Fruit fly (Drosophila melanogaster): ENCODE results near the gene CG33939.

CG33939 gene

DNA sequence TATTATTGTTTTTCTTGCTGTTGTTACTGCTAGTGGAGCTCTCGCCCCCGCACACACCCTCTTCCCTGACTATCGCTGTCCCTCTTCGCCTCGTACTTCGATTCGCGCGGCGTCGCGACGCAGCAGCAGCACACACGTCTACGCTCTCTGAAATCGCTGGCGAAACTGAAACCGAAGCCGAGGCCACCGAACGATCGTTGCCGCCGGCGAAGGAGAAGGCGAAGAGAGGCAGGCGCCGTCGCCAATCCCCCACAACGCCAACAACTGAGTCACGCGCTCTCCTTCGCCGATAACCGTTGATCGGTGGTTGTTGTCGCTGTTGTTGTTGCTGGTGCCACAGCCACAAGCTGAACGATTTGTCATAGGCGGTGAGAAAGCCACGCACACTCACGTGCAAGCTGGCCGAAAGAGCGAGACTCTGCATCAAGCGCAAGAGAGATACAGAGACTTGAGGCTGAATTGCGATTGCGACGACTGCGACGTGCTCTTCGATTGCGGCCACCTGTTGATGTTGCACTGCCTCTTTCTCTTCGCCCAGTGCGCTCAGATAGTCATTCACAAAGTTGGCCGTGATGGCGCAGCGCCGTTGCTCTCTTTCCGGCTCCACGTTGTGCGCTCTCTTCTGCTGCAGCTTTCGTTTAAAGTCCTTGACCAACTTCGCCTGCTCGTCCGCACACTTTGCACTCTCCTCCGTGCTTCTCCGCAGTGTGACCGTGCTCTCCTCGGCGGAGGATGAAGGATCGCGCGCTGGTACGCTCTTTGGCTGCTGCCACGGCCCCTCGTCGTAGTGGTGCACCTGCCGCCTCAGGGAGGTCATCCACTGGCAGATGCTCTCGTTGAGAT, 21.2 kb downstream of the CG33939 start:
- TF ChIP-seq Dll (optimal IDR thresholded peaks at IDR 0.05) = peak; percentile 77
- TF ChIP-seq usp (GFP tag; optimal IDR thresholded peaks at IDR 0.05) = no peak

DNA sequence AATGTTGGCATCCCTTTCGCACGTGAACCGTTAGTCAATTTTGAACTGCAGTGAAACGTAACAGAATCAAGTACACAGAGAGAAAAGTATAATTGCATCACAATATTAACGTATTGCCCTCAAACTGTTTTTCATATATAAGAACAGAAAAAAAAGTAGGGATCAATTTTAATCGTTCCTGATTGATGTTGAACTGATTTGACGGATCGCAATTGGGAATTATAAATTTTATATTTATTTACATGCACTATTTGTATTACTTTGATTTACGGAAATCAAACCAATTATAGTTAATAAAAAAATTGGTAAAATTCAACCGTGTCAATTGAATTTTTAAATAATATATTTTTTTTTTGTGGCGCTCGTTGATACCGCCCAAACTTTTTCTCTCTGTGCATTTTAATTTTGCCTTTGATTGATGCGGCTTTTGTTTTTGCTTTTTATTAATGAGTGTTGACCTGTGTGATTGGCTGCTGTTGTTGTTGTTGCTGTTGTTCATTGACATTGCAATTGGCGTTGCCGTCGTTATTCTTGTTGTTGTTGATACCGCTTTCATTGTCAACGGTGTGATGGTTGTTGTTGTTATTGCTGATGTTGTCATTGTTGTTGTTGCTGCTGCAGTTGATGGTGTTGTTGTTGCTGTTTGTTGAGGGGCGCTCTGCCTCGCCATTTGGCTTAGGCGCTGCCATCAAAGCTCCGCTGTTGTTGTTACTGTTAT, 22.0 kb downstream of the CG33939 start:
- TF ChIP-seq psq (optimal IDR thresholded peaks at IDR 0.05) (no peak), pan (optimal IDR thresholded peaks at IDR 0.05) (no peak), CG8478 (optimal IDR thresholded peaks at IDR 0.05) (no peak), usp (GFP tag; optimal IDR thresholded peaks at IDR 0.05) (no peak), Dll (optimal IDR thresholded peaks at IDR 0.05) (no peak)

DNA sequence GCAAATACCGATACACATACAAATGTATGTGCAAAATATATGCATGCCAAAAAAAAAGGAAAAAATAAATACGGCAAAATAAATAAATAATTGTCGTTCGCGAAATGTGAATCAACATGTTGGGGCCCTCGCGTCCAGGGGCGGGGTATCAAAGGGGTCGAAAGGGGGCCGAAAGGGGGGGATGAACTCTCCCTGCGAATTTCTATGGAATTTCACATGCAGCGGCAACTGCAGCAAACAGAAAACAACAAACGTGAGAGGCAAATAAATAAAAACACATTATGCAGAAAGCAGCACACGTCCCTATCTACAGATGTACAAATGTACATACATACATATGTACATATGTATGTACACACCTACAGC, 25.2 kb downstream of the CG33939 start:
- no peak for TF ChIP-seq Dll (optimal IDR thresholded peaks at IDR 0.05)
- TF ChIP-seq EcR (GFP tag; optimal IDR thresholded peaks at IDR 0.05) = no peak
- TF ChIP-seq pan (optimal IDR thresholded peaks at IDR 0.05) = no peak
- TF ChIP-seq psq (optimal IDR thresholded peaks at IDR 0.05) = no peak
- TF ChIP-seq usp (GFP tag; optimal IDR thresholded peaks at IDR 0.05) = no peak
- no peak for TF ChIP-seq CG8478 (optimal IDR thresholded peaks at IDR 0.05)

DNA sequence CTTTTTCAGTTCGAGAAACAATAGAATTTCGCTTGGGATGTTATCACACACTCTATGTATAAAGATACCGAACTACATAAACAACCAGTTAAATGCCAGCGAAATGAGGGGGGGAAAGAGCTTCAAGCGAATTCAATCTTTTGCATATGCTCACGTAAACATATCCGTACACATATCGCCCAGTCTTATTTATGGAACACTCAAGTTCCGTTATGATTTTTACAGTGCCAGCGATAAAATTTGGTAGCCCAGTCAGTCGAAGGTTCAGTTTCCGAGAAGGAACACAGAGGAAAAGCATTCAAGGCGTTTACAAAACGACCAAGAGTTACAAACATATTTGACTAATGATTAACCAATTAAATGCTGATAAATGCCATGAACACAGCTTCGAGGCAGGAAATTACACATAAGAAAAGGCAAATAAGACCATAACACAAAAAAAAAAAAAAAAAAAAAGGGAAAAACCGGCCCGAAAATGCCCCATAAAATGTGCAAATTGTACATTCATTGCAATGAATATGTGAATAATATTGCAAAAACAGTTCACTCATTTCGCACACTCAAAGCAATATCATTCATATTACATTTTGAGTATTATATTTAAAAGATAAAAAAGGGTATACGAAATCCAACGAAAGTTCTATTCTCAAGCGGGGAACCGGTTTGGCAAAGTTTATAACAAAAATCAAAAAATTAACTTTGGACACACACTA, 25.7 kb downstream of the CG33939 start:
- TF ChIP-seq EcR (GFP tag; optimal IDR thresholded peaks at IDR 0.05) (no peak), Dll (optimal IDR thresholded peaks at IDR 0.05) (no peak), usp (GFP tag; optimal IDR thresholded peaks at IDR 0.05) (no peak), pan (optimal IDR thresholded peaks at IDR 0.05) (no peak), psq (optimal IDR thresholded peaks at IDR 0.05) (no peak), CG8478 (optimal IDR thresholded peaks at IDR 0.05) (no peak)

DNA sequence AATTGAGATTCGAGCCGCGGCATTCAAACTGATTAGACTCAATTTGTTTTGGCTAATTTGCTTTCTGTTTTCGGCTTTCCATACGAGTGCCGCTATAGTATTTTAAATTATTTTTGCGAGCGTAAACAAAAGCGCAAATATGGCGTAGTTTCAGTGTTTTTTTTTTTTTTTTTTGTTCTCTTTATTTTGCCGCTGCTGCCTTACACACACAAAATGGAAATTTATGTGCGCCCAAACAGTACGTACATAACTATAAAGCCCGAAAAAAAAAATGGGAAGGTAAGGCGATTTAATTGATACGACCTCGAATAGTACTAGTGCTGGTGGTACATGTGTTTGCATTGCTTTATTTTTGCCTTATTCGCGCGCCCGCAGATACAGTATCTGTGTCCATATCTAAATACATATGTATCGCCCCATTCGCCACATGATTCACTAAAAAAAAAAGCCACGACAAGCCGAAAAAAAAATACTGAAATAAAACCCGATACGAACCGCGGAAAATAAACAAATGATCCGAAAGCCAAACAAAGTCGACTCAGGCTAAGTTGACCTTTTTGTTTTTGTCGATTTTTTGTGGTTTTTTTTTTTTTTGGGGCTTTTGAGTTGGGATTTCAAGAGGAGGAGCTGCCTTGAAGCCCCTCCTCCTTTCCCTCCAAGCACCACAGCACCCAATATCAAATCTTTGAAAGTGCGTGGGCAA, 26.6 kb downstream of the CG33939 start:
- no peak for TF ChIP-seq Dll (optimal IDR thresholded peaks at IDR 0.05)
- no peak for TF ChIP-seq usp (GFP tag; optimal IDR thresholded peaks at IDR 0.05)
- TF ChIP-seq EcR (GFP tag; optimal IDR thresholded peaks at IDR 0.05) = no peak
- TF ChIP-seq CG8478 (optimal IDR thresholded peaks at IDR 0.05) = no peak
- TF ChIP-seq pan (optimal IDR thresholded peaks at IDR 0.05) = no peak
- TF ChIP-seq psq (optimal IDR thresholded peaks at IDR 0.05) = no peak

DNA sequence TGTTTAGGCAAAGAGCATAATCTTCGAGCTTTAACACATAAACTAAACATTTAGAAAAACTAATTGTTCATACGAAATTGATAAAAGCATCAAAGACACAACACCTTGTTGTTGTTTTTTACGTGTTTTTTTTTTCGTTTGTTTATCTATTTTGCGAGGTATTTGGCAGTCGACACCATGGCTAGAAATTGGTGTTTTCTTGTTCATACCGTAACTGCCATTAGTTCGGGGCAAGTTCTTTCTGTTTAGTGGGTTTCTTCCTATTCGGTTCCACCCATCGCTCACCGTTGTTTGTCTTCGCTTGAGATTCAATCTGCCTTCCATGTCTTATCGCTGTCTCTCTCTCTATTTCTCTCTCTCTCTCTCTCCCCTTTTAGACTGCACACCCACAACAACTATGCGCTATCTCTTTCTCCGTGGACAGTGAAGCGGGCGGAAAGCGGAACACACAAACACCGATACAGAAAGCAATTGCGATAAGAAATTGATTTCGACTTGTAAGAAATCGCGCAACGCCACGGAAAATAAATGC, 28.2 kb downstream of the CG33939 start:
- TF ChIP-seq usp (GFP tag; optimal IDR thresholded peaks at IDR 0.05) (no peak), pan (optimal IDR thresholded peaks at IDR 0.05) (peak; percentile 50)

DNA sequence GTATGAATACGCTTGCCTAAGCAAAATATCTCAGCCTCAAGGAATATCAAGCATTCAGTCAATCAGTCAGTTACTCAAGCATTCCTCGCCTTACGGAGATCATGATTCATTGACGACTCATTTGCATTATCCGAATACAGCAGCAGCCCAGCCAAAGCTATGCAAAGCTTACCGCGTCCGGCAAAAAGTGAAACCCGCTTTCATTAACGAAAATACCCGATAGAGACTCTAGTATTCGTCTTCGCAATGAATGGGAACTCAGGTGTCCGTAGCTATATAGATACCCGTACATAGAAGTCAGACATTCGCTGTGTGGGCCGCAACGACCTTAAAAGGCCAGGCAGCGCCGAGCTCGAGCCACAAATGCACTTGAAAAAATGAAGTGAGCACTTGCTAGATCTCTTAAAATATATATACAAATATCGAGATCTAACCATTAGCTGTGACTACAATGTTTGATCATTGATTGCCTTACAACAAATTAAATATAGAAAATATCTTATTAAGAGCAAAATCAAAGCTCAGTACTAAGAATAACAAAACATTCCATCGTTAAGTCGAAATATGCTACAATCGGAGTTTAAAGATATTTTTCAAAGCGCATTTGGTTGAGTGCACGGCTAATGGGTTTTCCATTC, 29.8 kb downstream of the CG33939 start:
- TF ChIP-seq CG8478 (optimal IDR thresholded peaks at IDR 0.05) (no peak), usp (GFP tag; optimal IDR thresholded peaks at IDR 0.05) (no peak), pan (optimal IDR thresholded peaks at IDR 0.05) (no peak), EcR (GFP tag; optimal IDR thresholded peaks at IDR 0.05) (no peak), psq (optimal IDR thresholded peaks at IDR 0.05) (no peak), Dll (optimal IDR thresholded peaks at IDR 0.05) (no peak)

DNA sequence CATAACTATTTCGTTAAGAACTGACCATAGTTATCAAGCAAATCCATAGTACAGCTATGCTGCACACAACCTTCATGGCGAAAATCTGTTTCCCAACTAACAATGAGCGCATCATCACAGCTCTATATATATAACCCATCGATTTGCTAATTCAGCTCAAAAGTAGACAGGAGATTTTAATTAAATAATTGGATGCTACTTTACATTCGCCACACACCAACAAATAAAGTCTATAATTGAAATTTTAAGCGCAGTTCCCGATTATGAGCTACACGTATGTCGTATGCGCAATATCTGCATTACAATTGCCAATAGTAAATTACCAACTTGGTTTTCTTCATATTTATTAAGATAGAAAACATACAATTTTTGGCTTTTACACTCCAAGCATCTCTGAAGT, 38.9 kb downstream of the CG33939 start, which contains the start of gene Obp18a:
Gene Obp18a, minus strand, starts transcription at position 101 of the 400 bp plus-strand sequence.
- TF ChIP-seq EcR (GFP tag; optimal IDR thresholded peaks at IDR 0.05) (no peak), psq (optimal IDR thresholded peaks at IDR 0.05) (no peak), usp (GFP tag; optimal IDR thresholded peaks at IDR 0.05) (no peak), Dll (optimal IDR thresholded peaks at IDR 0.05) (no peak), CG8478 (optimal IDR thresholded peaks at IDR 0.05) (no peak), pan (optimal IDR thresholded peaks at IDR 0.05) (no peak)

DNA sequence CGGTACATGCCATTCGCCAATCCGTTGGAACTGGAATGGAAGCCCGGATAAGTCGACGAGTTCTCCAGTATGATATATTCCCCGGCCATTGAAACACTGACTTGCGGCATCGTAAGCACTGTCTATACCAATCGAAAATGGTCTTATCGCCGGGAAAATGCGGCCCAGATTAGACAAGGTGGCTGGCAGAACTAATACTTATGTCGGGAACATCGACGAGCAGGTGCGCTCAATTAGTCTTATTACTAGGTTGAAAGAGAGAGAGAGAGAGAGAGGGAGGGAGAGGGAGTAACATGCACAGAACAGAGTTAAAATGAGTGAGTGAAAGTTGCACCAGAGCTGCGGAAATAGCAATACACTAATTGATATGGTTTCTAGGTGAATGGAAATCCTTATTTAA, 47.5 kb downstream of the CG33939 start, which contains the start of gene tgy:
Gene tgy, minus strand, starts transcription at position 101 of the 400 bp plus-strand sequence.
- TF ChIP-seq usp (GFP tag; optimal IDR thresholded peaks at IDR 0.05) (no peak), psq (optimal IDR thresholded peaks at IDR 0.05) (no peak), CG8478 (optimal IDR thresholded peaks at IDR 0.05) (no peak), Dll (optimal IDR thresholded peaks at IDR 0.05) (no peak), pan (optimal IDR thresholded peaks at IDR 0.05) (no peak)

DNA sequence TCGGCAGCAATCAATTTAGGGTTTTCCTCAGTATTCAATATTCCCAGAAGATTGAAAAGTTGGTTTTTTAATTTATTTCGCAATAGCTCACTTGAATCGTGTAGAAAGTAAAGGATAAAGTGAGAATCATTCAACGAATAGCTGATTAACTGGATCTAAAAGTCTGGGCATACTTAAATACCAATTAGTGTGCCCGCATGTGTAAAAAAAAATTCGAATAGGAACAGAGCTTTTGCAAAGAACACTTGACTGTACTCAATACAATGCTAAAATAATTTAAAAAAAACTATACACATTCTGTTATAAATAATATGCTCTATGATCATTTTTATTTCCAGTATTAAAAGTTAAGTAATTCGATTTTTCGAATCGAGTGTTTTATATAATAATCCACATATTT, 50.4 kb downstream of the CG33939 start, which contains the start of gene CG15882:
Gene CG15882, minus strand, starts transcription at position 101 of the 400 bp plus-strand sequence.
- no peak for TF ChIP-seq psq (optimal IDR thresholded peaks at IDR 0.05)
- TF ChIP-seq pan (optimal IDR thresholded peaks at IDR 0.05) = no peak
- TF ChIP-seq EcR (GFP tag; optimal IDR thresholded peaks at IDR 0.05) = no peak
- TF ChIP-seq CG8478 (optimal IDR thresholded peaks at IDR 0.05) = no peak
- no peak for TF ChIP-seq Dll (optimal IDR thresholded peaks at IDR 0.05)
- no peak for TF ChIP-seq usp (GFP tag; optimal IDR thresholded peaks at IDR 0.05)

All from whole organism.